In the genomic region with DNA sequence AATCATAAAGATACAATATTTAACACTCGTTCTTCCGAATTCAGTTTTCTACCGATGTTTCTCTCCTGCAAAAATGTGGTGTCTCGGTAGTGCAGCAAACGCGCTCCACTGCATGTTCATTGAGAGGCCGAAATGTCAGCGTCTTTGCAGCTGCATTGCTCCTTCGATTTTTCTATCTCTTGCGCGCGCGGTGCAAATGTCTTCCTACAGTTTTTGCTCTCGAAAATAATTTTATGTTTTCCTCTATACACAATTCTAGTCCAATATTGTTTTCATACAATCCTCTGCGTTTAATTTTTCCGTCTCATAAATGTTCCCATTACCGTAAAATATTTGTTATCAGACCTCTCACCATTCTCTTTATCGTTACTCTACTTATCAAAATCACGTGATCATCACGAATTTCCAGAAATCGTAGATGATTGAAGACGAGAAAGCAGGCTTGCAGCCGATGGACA, we compare ENCODE assay signal across 2 worm cellular contexts.
TF ChIP-seq lines count a peak whose summit lies in the region.

TSS of gene ufd-2 (plus strand) at position 408 of the 458 bp plus-strand sequence.

TF ChIP-seq in whole organism, L1 larva, 84 proteins besides CTCF, POLR2A, EP300 and RAD21 (continued from another document):
- TF ChIP-seq lin-14 (GFP tag; optimal IDR thresholded peaks at IDR 0.05; lab: Kevin White, UChicago) (peak; percentile 80), isw-1 (GFP tag; IDR thresholded peaks at IDR 0.05; lab: Robert Waterston, UW) (peak; percentile 22), pqm-1 (tag; optimal IDR thresholded peaks at IDR 0.05; lab: Kevin White, UChicago) (no peak), dpl-1 (GFP tag; optimal IDR thresholded peaks at IDR 0.05; lab: Kevin White, UChicago) (peak; percentile 61 to 75 (median 66)), unc-86 (tag; optimal IDR thresholded peaks at IDR 0.05; lab: Kevin White, UChicago) (peak; percentile 46), lin-13 (GFP tag; optimal IDR thresholded peaks at IDR 0.05; lab: Kevin White, UChicago) (peak; percentile 53), unc-130 (tag; optimal IDR thresholded peaks at IDR 0.05; lab: Kevin White, UChicago) (peak; percentile 16), nhr-19 (GFP tag; conservative IDR thresholded peaks at IDR 0.05; lab: Robert Waterston, UW) (peak; percentile 44), hlh-17 (GFP tag; optimal IDR thresholded peaks at IDR 0.05; lab: Kevin White, UChicago; ENCODE audit: borderline replicate concordance) (no peak), ztf-11 (tag; optimal IDR thresholded peaks at IDR 0.05; lab: Kevin White, UChicago) (peak in 1 of 2 experiments; percentile 25), ceh-88 (GFP tag; IDR thresholded peaks at IDR 0.05; lab: Robert Waterston, UW) (no peak), efl-1 (optimal IDR thresholded peaks at IDR 0.05; lab: Kevin White, UChicago) (peak; percentile 77 to 81), efl-1 (GFP tag; optimal IDR thresholded peaks at IDR 0.05 in 1 of 2; lab: Kevin White, UChicago) (peak; percentile 70 to 96), ceh-82 (tag; optimal IDR thresholded peaks at IDR 0.05; lab: Kevin White, UChicago) (peak; percentile 45 to 76 (median 74)), swsn-7 (tag; optimal IDR thresholded peaks at IDR 0.05; lab: Kevin White, UChicago) (peak; percentile 55), ets-5 (GFP tag; IDR thresholded peaks at IDR 0.05; lab: Robert Waterston, UW) (no peak), fkh-8 (tag; optimal IDR thresholded peaks at IDR 0.05; lab: Kevin White, UChicago) (peak; percentile 70), jun-1 (tag; optimal IDR thresholded peaks at IDR 0.05; lab: Kevin White, UChicago) (peak; percentile 50), skn-1 (tag; optimal IDR thresholded peaks at IDR 0.05; lab: Kevin White, UChicago) (peak; percentile 89), zip-4 (GFP tag; optimal IDR thresholded peaks at IDR 0.05; lab: Kevin White, UChicago) (no peak), fos-1 (tag; optimal IDR thresholded peaks at IDR 0.05; lab: Kevin White, UChicago) (peak; percentile 17), nhr-77 (tag; optimal IDR thresholded peaks at IDR 0.05; lab: Kevin White, UChicago) (peak; percentile 67), mep-1 (tag; optimal IDR thresholded peaks at IDR 0.05; lab: Kevin White, UChicago) (peak; percentile 70), efl-3 (GFP tag; optimal IDR thresholded peaks at IDR 0.05; lab: Kevin White, UChicago) (no peak), lsy-2 (tag; optimal IDR thresholded peaks at IDR 0.05; lab: Kevin White, UChicago) (peak; percentile 67 to 89), lir-3 (tag; optimal IDR thresholded peaks at IDR 0.05; lab: Kevin White, UChicago; ENCODE audit: poor library complexity) (peak; percentile 68), elt-3 (tag; optimal IDR thresholded peaks at IDR 0.05; lab: Kevin White, UChicago) (no peak), mdl-1 (tag; optimal IDR thresholded peaks at IDR 0.05; lab: Kevin White, UChicago) (peak in 1 of 2 experiments; percentile 35), lin-35 (GFP tag; optimal IDR thresholded peaks at IDR 0.05; lab: Kevin White, UChicago) (peak; percentile 72 to 83), unc-30 (tag; optimal IDR thresholded peaks at IDR 0.05; lab: Kevin White, UChicago) (no peak), pax-3 (tag; optimal IDR thresholded peaks at IDR 0.05; lab: Kevin White, UChicago) (peak; percentile 60), nhr-85 (tag; lab: Kevin White, UChicago) (peak; percentile 60), nhr-47 (tag; optimal IDR thresholded peaks at IDR 0.05; lab: Kevin White, UChicago) (peak; percentile 64), rnt-1 (tag; optimal IDR thresholded peaks at IDR 0.05; lab: Kevin White, UChicago) (peak; percentile 86), nhr-71 (tag; optimal IDR thresholded peaks at IDR 0.05; lab: Kevin White, UChicago) (peak; percentile 74), snu-23 (GFP tag; optimal IDR thresholded peaks at IDR 0.05; lab: Kevin White, UChicago) (peak; percentile 65), elt-2 (tag; optimal IDR thresholded peaks at IDR 0.05; lab: Kevin White, UChicago) (peak; percentile 53)

TF ChIP-seq in whole organism, L3 larva, 47 proteins besides CTCF, POLR2A, EP300 and RAD21 (continued from another document):
- TF ChIP-seq elt-2 (tag; optimal IDR thresholded peaks at IDR 0.05; lab: Kevin White, UChicago) (peak; percentile 81), nhr-23 (tag; optimal IDR thresholded peaks at IDR 0.05; lab: Kevin White, UChicago) (no peak), R02D3.7 (tag; optimal IDR thresholded peaks at IDR 0.05; lab: Kevin White, UChicago) (peak; percentile 42), ZK546.5 (tag; optimal IDR thresholded peaks at IDR 0.05; lab: Kevin White, UChicago) (no peak), lsy-12 (tag; optimal IDR thresholded peaks at IDR 0.05; lab: Kevin White, UChicago) (peak; percentile 23), nhr-25 (tag; optimal IDR thresholded peaks at IDR 0.05; lab: Kevin White, UChicago) (peak; percentile 80), mml-1 (tag; optimal IDR thresholded peaks at IDR 0.05; lab: Kevin White, UChicago) (no peak), egl-5 (tag; optimal IDR thresholded peaks at IDR 0.05; lab: Kevin White, UChicago) (peak; percentile 9), daf-12 (tag; optimal IDR thresholded peaks at IDR 0.05; lab: Kevin White, UChicago) (no peak), nhr-11 (tag; optimal IDR thresholded peaks at IDR 0.05; lab: Kevin White, UChicago) (no peak), skn-1 (tag; optimal IDR thresholded peaks at IDR 0.05; lab: Kevin White, UChicago) (peak; percentile 77), fkh-2 (tag; optimal IDR thresholded peaks at IDR 0.05; lab: Kevin White, UChicago) (no peak), zag-1 (tag; optimal IDR thresholded peaks at IDR 0.05; lab: Kevin White, UChicago) (no peak), tbx-2 (tag; optimal IDR thresholded peaks at IDR 0.05; lab: Kevin White, UChicago) (no peak), nhr-12 (tag; optimal IDR thresholded peaks at IDR 0.05; lab: Kevin White, UChicago) (no peak), ceh-28 (tag; optimal IDR thresholded peaks at IDR 0.05; lab: Kevin White, UChicago) (no peak), nhr-43 (tag; optimal IDR thresholded peaks at IDR 0.05; lab: Kevin White, UChicago; ENCODE audit: poor library complexity, severe bottlenecking) (peak; percentile 36), unc-62 (GFP tag; optimal IDR thresholded peaks at IDR 0.05; lab: Kevin White, UChicago) (no peak), fos-1 (tag; optimal IDR thresholded peaks at IDR 0.05; lab: Kevin White, UChicago) (no peak), ama-1 (optimal IDR thresholded peaks at IDR 0.05; lab: Kevin White, UChicago) (no peak), aly-2 (tag; optimal IDR thresholded peaks at IDR 0.05; lab: Kevin White, UChicago) (no peak), pha-4 (tag; optimal IDR thresholded peaks at IDR 0.05; lab: Kevin White, UChicago) (peak; percentile 82), ztf-4 (tag; optimal IDR thresholded peaks at IDR 0.05; lab: Kevin White, UChicago) (no peak), nhr-67 (tag; optimal IDR thresholded peaks at IDR 0.05; lab: Kevin White, UChicago) (no peak), nfya-1 (tag; optimal IDR thresholded peaks at IDR 0.05; lab: Kevin White, UChicago; ENCODE audit: insufficient read depth) (peak; percentile 75), fkh-10 (GFP tag; optimal IDR thresholded peaks at IDR 0.05; lab: Kevin White, UChicago) (no peak), hmg-11 (tag; optimal IDR thresholded peaks at IDR 0.05; lab: Kevin White, UChicago) (peak; percentile 22), unc-39 (tag; optimal IDR thresholded peaks at IDR 0.05; lab: Kevin White, UChicago) (no peak)
